Fruit fly (Drosophila melanogaster) Kc167 (cell line): ENCODE results near the gene RfC3.

Experiments
- Myc ChIP-seq: fragments of >200 bp; optimal IDR thresholded peaks from 2 replicates; lab custom pipeline; 2017; ENCODE audit warnings: missing external identifiers
- Sin3A ChIP-seq: fragments of >200 bp; optimal IDR thresholded peaks from 2 replicates; lab custom pipeline; 2018; ENCODE audit warnings: missing external identifiers
- h ChIP-seq: fragments of >200 bp; optimal IDR thresholded peaks from 3 replicates; lab custom pipeline; 2018; ENCODE audit warnings: missing external identifiers
- insv ChIP-seq: fragments of >200 bp; optimal IDR thresholded peaks from 3 replicates; lab custom pipeline; 2018; ENCODE audit warnings: missing external identifiers
- psq ChIP-seq: fragments of >200 bp; optimal IDR thresholded peaks from 2 replicates; lab custom pipeline; 2017; ENCODE audit warnings: missing external identifiers
- ttk ChIP-seq: sonication (Bioruptor generic); optimal IDR thresholded peaks from 2 replicates; lab custom pipeline; 2017; ENCODE audit warnings: missing external identifiers

Gene RfC3

dm6 chr2L:10393467-10393866 is 25.5 kb upstream of the RfC3 start:
- no peak for TF ChIP-seq insv (lab: Kevin White, UChicago)

- TF ChIP-seq Myc (lab: Kevin White, UChicago) (no peak), Sin3A (lab: Kevin White, UChicago) (no peak)
These were observed 24.0 kb upstream of the RfC3 start for dm6 chr2L:10395035-10395434.

DNA sequence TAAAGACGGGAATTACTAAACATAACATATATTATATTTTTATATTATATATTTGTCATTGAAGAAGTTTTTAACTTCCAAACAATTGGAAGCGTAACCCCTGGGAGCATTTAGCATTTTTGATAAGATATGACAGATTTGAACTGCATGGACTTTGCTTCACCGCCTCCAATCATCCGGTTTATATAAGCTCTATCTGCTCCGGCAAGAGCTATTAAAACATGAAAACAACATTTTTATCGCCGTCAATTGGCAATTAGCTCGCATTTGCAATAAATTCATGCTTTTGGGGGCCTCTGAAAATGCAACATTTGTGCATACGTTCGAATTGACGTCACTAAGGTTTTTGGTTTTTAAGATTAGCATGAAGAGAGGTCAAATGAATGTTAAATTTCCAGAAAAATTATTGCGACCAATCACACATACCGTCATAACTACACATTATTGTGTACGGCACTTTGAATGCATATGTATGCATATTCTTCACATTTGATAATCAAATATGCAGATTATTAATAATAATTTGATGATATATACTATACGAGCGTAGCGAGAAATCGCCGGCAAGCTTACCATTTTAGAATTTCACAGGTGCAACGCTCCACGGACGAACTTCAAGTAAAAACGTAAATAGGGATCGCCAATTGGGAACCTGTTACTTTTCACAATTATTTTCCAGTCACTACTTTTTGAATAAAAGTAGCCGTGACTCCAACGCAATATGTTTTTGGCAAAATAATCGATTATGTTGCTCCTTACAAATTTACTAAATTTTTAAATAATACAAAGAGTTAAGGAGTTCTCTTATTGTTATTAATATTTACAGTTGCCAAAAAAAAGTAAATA is 23.1 kb upstream of the RfC3 start, which contains the start of gene Mdh1:
Gene Mdh1, minus strand, starts transcription at position 691 of the 846 bp plus-strand sequence.
- no peak for TF ChIP-seq ttk
- TF ChIP-seq psq (lab: Kevin White, UChicago): peak; percentile 52

DNA sequence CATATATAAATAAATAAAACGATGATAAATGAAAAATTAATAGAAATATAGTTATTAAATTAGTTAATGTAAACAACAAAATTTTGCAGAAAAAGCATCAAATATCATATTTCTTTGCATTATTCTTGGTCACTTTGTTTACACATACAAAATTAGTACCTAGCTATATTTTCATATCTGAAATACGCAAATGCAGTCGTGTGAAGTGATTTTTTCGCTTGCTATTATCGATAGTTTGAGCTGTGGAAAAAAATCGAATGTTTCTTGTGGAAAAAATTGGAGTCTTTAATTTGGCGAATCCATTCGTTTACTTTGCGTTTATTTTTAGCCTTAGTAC is 22.5 kb upstream of the RfC3 start, which contains the start of gene Cnot4:
Gene Cnot4, plus strand, starts transcription at position 229 of the 337 bp plus-strand sequence.
- TF ChIP-seq Myc (lab: Kevin White, UChicago): no peak
- peak; percentile 31 for TF ChIP-seq psq (lab: Kevin White, UChicago)

DNA sequence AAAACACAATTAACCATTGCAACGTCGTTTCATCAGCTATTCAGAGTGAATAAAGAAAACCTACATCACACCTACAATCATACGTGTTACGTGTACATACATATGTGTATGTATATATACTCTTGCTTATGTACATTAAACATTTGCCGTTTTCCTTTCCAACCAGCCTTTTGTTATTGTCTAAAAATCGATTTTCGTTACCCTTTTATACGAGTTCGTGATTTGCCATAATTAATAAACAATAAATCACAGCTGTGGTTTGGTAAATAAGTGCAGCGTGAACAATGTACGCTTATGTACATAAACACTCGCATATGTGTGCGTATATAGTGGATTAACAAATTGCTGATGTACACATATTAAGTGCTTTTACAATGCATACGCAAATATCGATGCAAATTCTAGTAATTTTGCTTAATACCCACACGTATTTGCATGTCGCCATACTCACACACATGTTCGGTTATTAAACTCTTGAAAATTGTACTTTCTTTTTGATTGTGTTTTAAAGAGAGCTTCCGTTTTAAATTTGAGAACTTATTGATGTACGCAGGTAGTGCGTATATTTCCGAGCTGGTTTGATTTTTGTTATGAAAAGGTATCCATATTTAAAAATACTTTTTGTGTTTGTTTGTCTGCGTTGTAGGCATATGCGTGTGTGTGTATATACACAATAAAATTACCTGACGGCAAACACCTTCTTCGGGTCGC is 22.0 kb upstream of the RfC3 start:
- TF ChIP-seq Myc (lab: Kevin White, UChicago) (no peak), psq (lab: Kevin White, UChicago) (no peak), insv (lab: Kevin White, UChicago) (no peak), h (lab: Kevin White, UChicago) (no peak), ttk (no peak), Sin3A (lab: Kevin White, UChicago) (no peak)

- TF ChIP-seq h (lab: Kevin White, UChicago): no peak
- TF ChIP-seq insv (lab: Kevin White, UChicago): no peak
- TF ChIP-seq Myc (lab: Kevin White, UChicago): no peak
These were observed 15.1 kb upstream of the RfC3 start for dm6 chr2L:10403803-10404315.

dm6 chr2L:10405008-10405654 is 13.9 kb upstream of the RfC3 start, which contains the start of the genes CG17768, LSm-4 and Ir31a:
Gene CG17768, minus strand, starts transcription at chr2L:10405203.
Gene LSm-4, minus strand, starts transcription at chr2L:10405203.
Gene Ir31a, plus strand, starts transcription at chr2L:10405565.
- TF ChIP-seq psq (lab: Kevin White, UChicago) (no peak), insv (lab: Kevin White, UChicago) (no peak), h (lab: Kevin White, UChicago) (no peak), ttk (no peak), Sin3A (lab: Kevin White, UChicago) (no peak), Myc (lab: Kevin White, UChicago) (no peak)

- TF ChIP-seq Myc (lab: Kevin White, UChicago) (no peak), psq (lab: Kevin White, UChicago) (no peak), ttk (no peak), insv (lab: Kevin White, UChicago) (no peak), h (lab: Kevin White, UChicago) (no peak), Sin3A (lab: Kevin White, UChicago) (no peak)
These were observed 10.8 kb upstream of the RfC3 start, which contains the start of the genes Ip259 and RpS27A for dm6 chr2L:10408122-10408576. Gene Ip259, plus strand, starts transcription at chr2L:10408352. Gene RpS27A, plus strand, starts transcription at chr2L:10408352.

- TF ChIP-seq insv (lab: Kevin White, UChicago) (no peak), ttk (no peak), h (lab: Kevin White, UChicago) (no peak), Myc (lab: Kevin White, UChicago) (no peak), Sin3A (lab: Kevin White, UChicago) (no peak), psq (lab: Kevin White, UChicago) (no peak)
These were observed 5.5 kb upstream of the RfC3 start, which contains the start of the genes CG5355 and Klp31E for dm6 chr2L:10413251-10414127. Gene CG5355, minus strand, starts transcription at chr2L:10413463. Gene Klp31E, plus strand, starts transcription at chr2L:10414017.

- TF ChIP-seq psq (lab: Kevin White, UChicago) (no peak), insv (lab: Kevin White, UChicago) (no peak), Myc (lab: Kevin White, UChicago) (no peak), Sin3A (lab: Kevin White, UChicago) (no peak), ttk (no peak), h (lab: Kevin White, UChicago) (no peak)
These were observed 3.9 kb downstream of the RfC3 start, which contains the start of the genes pie and Wdfy2 for dm6 chr2L:10422643-10423606. Gene pie, minus strand, starts transcription at chr2L:10422780. Gene Wdfy2, plus strand, starts transcription at chr2L:10423291.
